Fruit fly (Drosophila melanogaster) Kc167 (cell line): ENCODE data around the gene Patj.

ENCODE experiments used
- Myc ChIP-seq: fragments of >200 bp; optimal IDR thresholded peaks from 2 replicates; lab custom pipeline; 2017; ENCODE audit warnings: missing external identifiers
- Sin3A ChIP-seq: fragments of >200 bp; optimal IDR thresholded peaks from 2 replicates; lab custom pipeline; 2018; ENCODE audit warnings: missing external identifiers
- h ChIP-seq: fragments of >200 bp; optimal IDR thresholded peaks from 3 replicates; lab custom pipeline; 2018; ENCODE audit warnings: missing external identifiers
- insv ChIP-seq: fragments of >200 bp; optimal IDR thresholded peaks from 3 replicates; lab custom pipeline; 2018; ENCODE audit warnings: missing external identifiers
- psq ChIP-seq: fragments of >200 bp; optimal IDR thresholded peaks from 2 replicates; lab custom pipeline; 2017; ENCODE audit warnings: missing external identifiers
- ttk ChIP-seq: sonication (Bioruptor generic); optimal IDR thresholded peaks from 2 replicates; lab custom pipeline; 2017; ENCODE audit warnings: missing external identifiers

The Patj gene

DNA sequence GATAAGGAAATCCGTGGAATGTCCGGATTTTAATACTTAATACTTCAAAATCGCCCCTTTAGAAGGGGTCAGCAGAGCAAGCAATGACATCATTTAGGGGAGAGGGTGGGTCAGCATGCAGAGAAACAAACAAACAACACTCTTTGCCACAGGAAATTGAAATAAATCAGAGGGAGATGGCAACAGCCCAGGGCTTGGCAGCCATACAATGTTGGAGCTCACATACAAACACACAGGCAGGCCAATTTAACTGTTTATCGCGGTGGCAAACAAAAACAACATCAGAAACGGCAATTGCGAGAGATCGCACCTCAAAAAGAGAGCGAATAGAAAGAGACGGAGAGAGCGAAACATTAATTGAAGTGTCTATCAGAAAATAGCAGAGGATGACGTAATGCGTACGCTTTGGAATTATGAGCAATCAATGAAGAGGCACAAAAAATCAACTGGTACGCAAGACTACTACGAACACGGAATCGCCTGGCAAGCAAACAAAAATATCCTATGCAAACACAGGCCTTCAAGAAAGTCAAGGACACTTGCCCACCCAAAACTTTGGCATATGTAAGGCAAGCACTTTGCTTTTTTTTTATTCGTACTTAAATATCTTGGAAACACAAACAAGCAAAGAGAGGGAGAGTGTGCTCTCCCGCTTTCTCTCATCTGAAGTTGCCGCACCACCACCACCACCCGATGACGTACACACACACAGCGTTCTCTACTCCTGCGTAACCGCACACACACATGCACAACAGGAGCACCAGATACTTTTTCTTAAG, 4.2 kb upstream of the Patj start:
- TF ChIP-seq insv (lab: Kevin White, UChicago) (no peak), Myc (lab: Kevin White, UChicago) (no peak), ttk (lab: Kevin White, UChicago) (no peak)

DNA sequence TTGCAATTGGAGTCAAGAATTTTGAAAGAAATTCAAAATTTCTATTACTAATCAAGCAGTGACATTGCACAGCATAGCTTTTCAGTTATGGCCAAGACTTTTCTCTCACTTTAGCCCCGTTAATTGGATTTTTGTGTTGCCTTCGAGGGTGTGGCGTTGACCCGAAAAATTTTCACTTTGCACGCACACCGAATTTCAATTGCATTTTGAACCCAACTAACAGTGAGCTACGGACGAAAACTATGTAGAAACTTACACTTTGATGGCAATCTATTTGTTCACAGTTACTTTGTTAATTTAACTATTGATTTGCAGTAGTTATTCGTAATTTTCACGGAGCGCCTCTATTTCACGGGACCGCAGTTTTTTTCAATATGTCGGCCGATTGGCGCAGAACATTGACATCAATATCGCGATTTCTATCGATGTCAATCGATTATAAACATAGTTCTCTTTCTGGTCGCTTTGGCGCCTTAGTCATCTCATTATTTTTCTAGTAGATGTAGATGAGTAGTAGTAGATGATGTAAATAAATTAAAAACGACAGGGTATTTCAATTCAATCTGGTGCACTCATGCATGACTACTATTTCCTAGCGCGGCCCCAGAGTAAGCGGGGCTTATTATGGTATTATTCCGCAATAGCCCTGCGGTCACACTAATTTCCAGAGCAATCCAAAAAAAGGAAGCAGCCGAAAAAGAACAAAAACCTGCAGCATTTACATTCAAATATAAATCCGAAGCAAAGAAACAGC, 3.5 kb upstream of the Patj start, which contains the start of the genes alpha-Spec, dlt and Cdc37:
alpha-Spec (minus strand) TSS at position 386 of the 754 bp plus-strand sequence.
dlt (minus strand) TSS at position 386 of the 754 bp plus-strand sequence.
Cdc37 (plus strand) TSS at position 450 of the 754 bp plus-strand sequence.
- no peak for TF ChIP-seq ttk (lab: Kevin White, UChicago)
- no peak for TF ChIP-seq Sin3A (lab: Kevin White, UChicago)
- TF ChIP-seq Myc (lab: Kevin White, UChicago), result no peak
- no peak for TF ChIP-seq insv (lab: Kevin White, UChicago)
- TF ChIP-seq psq, result no peak
- no peak for TF ChIP-seq h (lab: Kevin White, UChicago)

DNA sequence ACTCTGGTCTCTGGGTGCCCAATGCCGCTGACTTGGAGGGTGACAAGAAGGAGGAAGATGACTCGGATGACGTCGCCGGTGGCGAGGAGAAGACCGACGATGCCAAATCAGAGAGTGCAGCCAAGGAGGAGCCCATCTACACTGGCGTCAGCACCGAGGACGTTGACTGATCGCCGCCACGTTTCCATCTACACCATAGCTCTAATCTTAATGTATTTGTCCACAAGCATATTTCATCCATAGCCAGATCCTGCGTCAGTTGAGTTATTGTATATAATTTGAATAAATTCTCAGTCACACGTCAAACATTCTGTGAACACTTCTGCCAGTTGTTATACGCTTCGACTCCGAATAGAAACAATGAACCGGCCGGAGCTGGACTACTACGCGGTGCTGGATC, 1.6 kb upstream of the Patj start, which contains the start of gene CG12020:
CG12020 (plus strand) TSS at position 301 of the 400 bp plus-strand sequence.
- TF ChIP-seq Myc (lab: Kevin White, UChicago) (no peak), ttk (lab: Kevin White, UChicago) (no peak), insv (lab: Kevin White, UChicago) (no peak), h (lab: Kevin White, UChicago) (no peak), Sin3A (lab: Kevin White, UChicago) (no peak), psq (no peak)

DNA sequence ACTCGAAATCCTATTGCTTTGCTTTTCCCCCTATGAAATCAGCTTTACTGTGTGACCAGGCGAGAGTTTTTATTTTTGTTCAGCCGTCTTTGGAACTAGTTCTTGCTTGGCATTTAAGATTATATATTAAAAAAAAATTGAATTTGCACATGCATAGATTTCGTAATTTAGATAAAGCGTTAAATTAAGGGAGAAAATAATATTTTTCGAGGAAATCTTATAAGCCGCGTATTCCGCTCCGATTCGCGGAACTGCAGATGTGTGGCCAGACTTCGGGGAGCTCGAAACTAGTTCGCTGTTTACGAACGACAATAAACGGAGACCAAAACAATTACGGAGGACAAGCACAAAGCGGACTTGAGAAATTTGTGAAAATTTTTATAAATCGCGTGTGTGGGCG, 4.2 kb downstream of the Patj start, which contains the start of the genes JTBR and CG42676:
JTBR (minus strand) TSS at position 55 of the 400 bp plus-strand sequence.
CG42676 (plus strand) TSS at position 306 of the 400 bp plus-strand sequence.
- TF ChIP-seq ttk (lab: Kevin White, UChicago) (no peak), psq (peak; percentile 58)

DNA sequence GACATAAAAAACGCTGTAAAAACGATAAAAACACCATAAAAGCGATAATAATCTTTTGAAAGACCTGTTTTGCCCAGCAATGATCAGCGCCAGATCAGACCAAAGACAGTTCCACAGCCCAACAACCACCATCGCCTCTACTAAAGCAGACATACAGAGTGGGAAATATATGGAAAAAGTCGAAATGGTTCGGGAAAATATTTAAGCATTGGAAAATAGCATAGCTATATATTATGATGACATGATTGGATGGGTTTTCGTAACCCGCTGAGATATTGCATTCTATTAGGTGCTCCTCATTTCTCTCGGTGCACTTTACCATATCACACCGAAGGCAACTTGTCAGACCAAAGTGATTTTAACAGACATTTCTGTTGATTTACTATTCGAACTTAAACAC, 10.0 kb downstream of the Patj start:
- TF ChIP-seq Sin3A (lab: Kevin White, UChicago) (no peak), Myc (lab: Kevin White, UChicago) (no peak), psq (no peak), h (lab: Kevin White, UChicago) (no peak), ttk (lab: Kevin White, UChicago) (no peak), insv (lab: Kevin White, UChicago) (no peak)

DNA sequence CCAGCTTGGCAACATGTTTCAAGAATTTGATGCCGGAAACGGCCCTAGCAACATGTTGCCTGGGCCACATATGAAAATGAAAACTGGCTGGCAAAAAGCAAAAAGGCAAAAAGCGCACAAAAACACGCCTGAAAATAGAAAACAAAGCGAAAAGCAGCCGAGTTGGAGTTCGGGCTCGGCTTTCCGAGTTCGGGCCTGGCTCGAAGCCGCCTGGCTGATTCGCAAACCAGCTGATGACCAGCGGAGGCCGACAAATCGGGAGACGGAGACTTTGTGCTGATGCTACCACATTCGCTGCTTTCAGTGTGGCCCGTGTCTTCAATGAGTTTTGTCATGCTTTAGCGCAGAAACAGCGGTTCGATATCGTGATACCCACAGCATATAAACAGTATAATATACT, 11.7 kb downstream of the Patj start, which contains the start of gene GV1:
GV1 (plus strand) TSS at position 301 of the 400 bp plus-strand sequence.
- TF ChIP-seq Sin3A (lab: Kevin White, UChicago), result no peak
- TF ChIP-seq insv (lab: Kevin White, UChicago), result no peak
- no peak for TF ChIP-seq h (lab: Kevin White, UChicago)
- no peak for TF ChIP-seq psq
- no peak for TF ChIP-seq Myc (lab: Kevin White, UChicago)
- TF ChIP-seq ttk (lab: Kevin White, UChicago), result no peak

DNA sequence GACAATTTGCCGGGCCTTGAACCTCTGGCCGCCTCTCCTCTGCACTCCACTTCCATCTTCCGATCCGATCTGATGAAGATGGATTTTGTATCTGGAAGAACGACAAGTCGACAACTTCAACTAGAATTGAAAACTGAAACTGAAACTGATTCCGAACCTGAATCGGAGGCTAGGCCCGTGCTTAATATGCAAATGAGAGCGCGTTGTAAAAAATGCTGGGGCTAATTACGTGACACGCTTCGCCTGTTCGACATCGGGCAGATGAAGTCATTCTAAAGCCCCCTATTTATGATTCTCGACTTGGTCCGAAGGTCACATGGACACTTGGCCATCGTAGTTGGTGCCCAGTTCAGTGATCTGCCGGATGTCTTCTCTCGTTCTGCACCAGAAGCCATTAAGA, 18.0 kb downstream of the Patj start:
- TF ChIP-seq Sin3A (lab: Kevin White, UChicago) (no peak), Myc (lab: Kevin White, UChicago) (no peak), insv (lab: Kevin White, UChicago) (no peak), psq (no peak), h (lab: Kevin White, UChicago) (no peak), ttk (lab: Kevin White, UChicago) (no peak)

DNA sequence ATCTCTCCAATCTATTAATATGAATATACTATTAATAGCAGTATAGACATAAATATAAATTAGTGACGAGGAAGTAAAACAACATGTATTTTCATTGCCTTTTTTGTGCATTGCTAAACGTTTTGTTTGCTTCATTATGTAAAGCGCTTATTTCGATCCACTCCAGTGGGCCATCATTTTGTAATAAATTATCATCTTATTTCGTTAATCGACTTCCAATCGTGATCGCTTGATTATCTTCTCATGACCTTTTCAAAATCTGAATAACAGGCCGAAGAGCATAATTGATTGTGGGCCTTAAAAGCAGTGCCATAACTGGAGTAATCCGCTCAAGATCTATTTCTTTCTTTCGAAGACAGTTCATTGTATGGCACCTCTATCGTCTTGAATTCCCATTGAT, 18.8 kb downstream of the Patj start:
- no peak for TF ChIP-seq h (lab: Kevin White, UChicago)
- no peak for TF ChIP-seq psq
- TF ChIP-seq Myc (lab: Kevin White, UChicago), result no peak
- no peak for TF ChIP-seq ttk (lab: Kevin White, UChicago)
- TF ChIP-seq Sin3A (lab: Kevin White, UChicago), result no peak
- TF ChIP-seq insv (lab: Kevin White, UChicago), result no peak

DNA sequence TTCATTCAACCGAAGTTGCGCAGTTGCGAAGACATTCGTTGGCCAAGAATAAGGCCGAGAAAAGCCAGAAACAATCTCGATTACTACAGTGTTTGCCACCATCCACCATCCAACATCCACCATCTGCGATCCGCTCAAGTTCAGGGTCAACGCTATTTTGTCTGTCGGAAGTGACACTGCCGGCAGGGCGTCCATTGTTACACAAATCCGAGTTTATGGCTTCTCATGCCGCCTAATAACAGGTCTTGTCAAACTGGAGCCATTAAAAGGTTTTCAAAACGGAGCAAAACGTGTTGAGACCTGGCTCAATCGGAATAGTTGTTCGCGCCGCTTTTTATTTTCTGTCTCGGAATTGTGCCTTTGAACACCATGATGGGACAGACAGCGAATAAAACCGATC, 20.2 kb downstream of the Patj start:
- TF ChIP-seq Sin3A (lab: Kevin White, UChicago) (no peak), ttk (lab: Kevin White, UChicago) (no peak), Myc (lab: Kevin White, UChicago) (no peak), insv (lab: Kevin White, UChicago) (no peak), h (lab: Kevin White, UChicago) (no peak), psq (no peak)

DNA sequence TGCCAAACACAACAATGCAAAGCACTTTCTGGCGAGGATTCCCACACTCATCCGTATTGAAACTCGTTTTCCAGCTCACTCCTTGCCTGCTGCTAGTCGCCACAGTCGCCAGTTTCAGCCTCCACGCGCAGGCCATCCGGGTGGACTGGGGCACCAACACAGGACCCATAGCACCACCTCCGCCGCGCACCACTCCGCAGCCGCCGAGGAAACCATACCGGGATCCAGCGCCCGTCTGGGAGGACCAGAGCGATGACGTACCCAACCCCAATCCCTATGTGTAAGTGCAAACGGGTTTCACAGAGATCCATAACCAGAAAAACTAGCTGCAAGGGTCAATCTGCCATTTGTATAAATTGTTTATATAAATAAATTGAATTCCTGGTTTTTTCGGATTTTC, 22.5 kb downstream of the Patj start:
- no peak for TF ChIP-seq psq
- TF ChIP-seq h (lab: Kevin White, UChicago), result no peak
- no peak for TF ChIP-seq ttk (lab: Kevin White, UChicago)
- no peak for TF ChIP-seq Myc (lab: Kevin White, UChicago)
- TF ChIP-seq Sin3A (lab: Kevin White, UChicago), result no peak

DNA sequence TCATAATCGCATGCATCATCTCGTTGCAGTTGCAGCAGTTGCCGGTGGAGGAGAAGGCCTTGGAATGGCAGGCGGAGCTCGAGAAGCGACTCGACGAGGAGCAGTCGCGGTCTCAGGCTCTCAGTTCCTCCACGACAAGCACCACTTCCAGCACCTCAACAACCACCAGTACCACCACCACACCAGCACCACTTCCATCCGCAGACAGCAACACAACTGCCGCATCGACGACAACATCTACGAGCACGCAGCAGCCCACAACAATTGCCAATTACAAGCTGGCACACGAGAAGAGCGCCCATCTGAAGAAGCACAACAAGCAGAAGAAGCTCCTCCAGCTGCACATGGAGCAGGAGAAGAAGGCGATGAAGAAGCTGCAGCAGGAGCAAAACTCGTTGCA, 23.8 kb downstream of the Patj start:
- TF ChIP-seq h (lab: Kevin White, UChicago) (no peak), psq (no peak), insv (lab: Kevin White, UChicago) (no peak), Myc (lab: Kevin White, UChicago) (no peak), ttk (lab: Kevin White, UChicago) (no peak), Sin3A (lab: Kevin White, UChicago) (no peak)
